Fruit fly (Drosophila melanogaster): ENCODE results near the gene CG33170.

CG33170 gene

dm6 chr3L:22863367-22864078 is 877 bp upstream of the CG33170 start, which contains the start of gene CG33169 (continued):
- peak; percentile 76 for TF ChIP-seq CG17829 (tag; optimal IDR thresholded peaks at IDR 0.05)
- peak; percentile 71 for TF ChIP-seq CG1233 (GFP tag; optimal IDR thresholded peaks at IDR 0.05)
- TF ChIP-seq ab (GFP tag; optimal IDR thresholded peaks at IDR 0.05) = peak; percentile 80
- peak; percentile 73 for TF ChIP-seq CG10431 (GFP tag; optimal IDR thresholded peaks at IDR 0.05)
- no peak for TF ChIP-seq Stat92E (GFP tag; optimal IDR thresholded peaks at IDR 0.05)
- peak; percentile 64 for TF ChIP-seq unpg (GFP tag; optimal IDR thresholded peaks at IDR 0.05)
- TF ChIP-seq CG18599 (GFP tag; optimal IDR thresholded peaks at IDR 0.05) = peak; percentile 86
- peak; percentile 33; the same call in 1 of the 2 replicates for TF ChIP-seq Oaz (GFP tag; IDR thresholded peaks at IDR 0.05)
- peak; percentile 81 for TF ChIP-seq cas (GFP tag; IDR thresholded peaks at IDR 0.05)
- no peak for TF ChIP-seq sc (optimal IDR thresholded peaks at IDR 0.05)
- TF ChIP-seq sc (GFP tag; optimal IDR thresholded peaks at IDR 0.05) = peak; percentile 1
- TF ChIP-seq zfh2 (GFP tag; optimal IDR thresholded peaks at IDR 0.05) = peak; percentile 93
- TF ChIP-seq sens (GFP tag) = peak; percentile 84
- peak; percentile 91 for TF ChIP-seq Dip3 (GFP tag; optimal IDR thresholded peaks at IDR 0.05)
- peak; percentile 80 for TF ChIP-seq CG10654 (GFP tag; optimal IDR thresholded peaks at IDR 0.05)
- peak; percentile 78 for TF ChIP-seq gsb (GFP tag; IDR thresholded peaks at IDR 0.05)
- no peak for TF ChIP-seq CG7556 (GFP tag; optimal IDR thresholded peaks at IDR 0.05)
- no peak for TF ChIP-seq Trl (optimal IDR thresholded peaks at IDR 0.05)
- TF ChIP-seq Trl (GFP tag; optimal IDR thresholded peaks at IDR 0.05) = peak; percentile 93
- peak; percentile 46 for TF ChIP-seq fd96Cb (tag; optimal IDR thresholded peaks at IDR 0.05)
- TF ChIP-seq Fer1 (GFP tag; optimal IDR thresholded peaks at IDR 0.05) = no peak
- TF ChIP-seq Myb (GFP tag; optimal IDR thresholded peaks at IDR 0.05) = peak; percentile 91
- TF ChIP-seq Gug (GFP tag; IDR thresholded peaks at IDR 0.05) = peak; percentile 86
- TF ChIP-seq Xrp1 (GFP tag; IDR thresholded peaks at IDR 0.05) = peak; percentile 70
- peak; percentile 100 for TF ChIP-seq E2f2 (GFP tag; IDR thresholded peaks at IDR 0.05)
- TF ChIP-seq bcd (GFP tag; optimal IDR thresholded peaks at IDR 0.05) = peak; percentile 88
- TF ChIP-seq exex (tag; optimal IDR thresholded peaks at IDR 0.05) = no peak
- TF ChIP-seq Elba2 (GFP tag; optimal IDR thresholded peaks at IDR 0.05) = peak; percentile 51
- TF ChIP-seq CG14050 (GFP tag; IDR thresholded peaks at IDR 0.05) = peak; percentile 60
- peak; percentile 61 for TF ChIP-seq dmrt99B (tag; optimal IDR thresholded peaks at IDR 0.05)
- peak; percentile 9 for TF ChIP-seq gcm (GFP tag; optimal IDR thresholded peaks at IDR 0.05)
- TF ChIP-seq MBD-R2 (GFP tag; IDR thresholded peaks at IDR 0.05) = peak; percentile 98
- peak; percentile 65 for TF ChIP-seq crc (GFP tag; optimal IDR thresholded peaks at IDR 0.05)
- TF ChIP-seq Camta (GFP tag; optimal IDR thresholded peaks at IDR 0.05) = peak; percentile 83
- peak; percentile 12 for TF ChIP-seq CG9437 (GFP tag; optimal IDR thresholded peaks at IDR 0.05)
- peak; percentile 53 for TF ChIP-seq Sin3A (optimal IDR thresholded peaks at IDR 0.05)
- peak; percentile 69; the same call in 1 of the 2 replicates for TF ChIP-seq CG14441 (GFP tag; IDR thresholded peaks at IDR 0.05)
- TF ChIP-seq CG15011 (GFP tag; optimal IDR thresholded peaks at IDR 0.05) = peak; percentile 52
- TF ChIP-seq CG31365 (tag; optimal IDR thresholded peaks at IDR 0.05) = peak; percentile 40
- TF ChIP-seq CoRest (tag; optimal IDR thresholded peaks at IDR 0.05) = peak; percentile 84
- TF ChIP-seq CG3065 (GFP tag; optimal IDR thresholded peaks at IDR 0.05) = peak; percentile 74
- TF ChIP-seq CG3407 (GFP tag; optimal IDR thresholded peaks at IDR 0.05) = peak; percentile 65
- TF ChIP-seq hbn (GFP tag; IDR thresholded peaks at IDR 0.05; ENCODE audit: partially characterized antibody) = 0 out of 2 replicates have a peak, but pooled peaks have one; percentile 54
- peak; percentile 83 for TF ChIP-seq dysf (GFP tag; IDR thresholded peaks at IDR 0.05)
- TF ChIP-seq CG3838 (GFP tag; optimal IDR thresholded peaks at IDR 0.05) = peak; percentile 85
- peak; percentile 83 for TF ChIP-seq Ptx1 (GFP tag; IDR thresholded peaks at IDR 0.05)
- TF ChIP-seq bowl (GFP tag; IDR thresholded peaks at IDR 0.05) = peak; percentile 77
- peak; percentile 85 for TF ChIP-seq ind (GFP tag; optimal IDR thresholded peaks at IDR 0.05)
- no peak; the same call in 1 of the 2 replicates for TF ChIP-seq esg (GFP tag; conservative IDR thresholded peaks at IDR 0.05)
- no peak for TF ChIP-seq ac (GFP tag; optimal IDR thresholded peaks at IDR 0.05)
- 0 out of 2 replicates have a peak, but pooled peaks have one; percentile 24 for TF ChIP-seq Lim3 (GFP tag; IDR thresholded peaks at IDR 0.05)

Measured in whole organism, embryonic.